Worm (Caenorhabditis elegans): ENCODE results near the gene ZK856.7.

Gene ZK856.7

ce11 chrV:10216724-10217123 lies 14.8 kb downstream of the ZK856.7 start, which contains the start of gene ZK856.14:
Gene ZK856.14, plus strand, starts transcription at chrV:10217024.
- TF ChIP-seq Y55F3AM.14 (GFP tag; optimal IDR thresholded peaks at IDR 0.05) (no peak), ztf-4 (tag; optimal IDR thresholded peaks at IDR 0.05) (no peak), skn-1 (tag; optimal IDR thresholded peaks at IDR 0.05) (no peak), alr-1 (tag; optimal IDR thresholded peaks at IDR 0.05) (no peak), ztf-1 (GFP tag; conservative IDR thresholded peaks at IDR 0.05) (no peak), nhr-11 (tag; optimal IDR thresholded peaks at IDR 0.05) (no peak), mbf-1 (tag; optimal IDR thresholded peaks at IDR 0.05) (no peak), F13H6.1 (tag; optimal IDR thresholded peaks at IDR 0.05) (no peak)

- TF ChIP-seq R02D3.7 (tag; optimal IDR thresholded peaks at IDR 0.05), result no peak
- no peak for TF ChIP-seq fos-1 (tag; optimal IDR thresholded peaks at IDR 0.05)
- TF ChIP-seq lin-13 (GFP tag; optimal IDR thresholded peaks at IDR 0.05), result no peak
- TF ChIP-seq nhr-21 (tag; optimal IDR thresholded peaks at IDR 0.05), result no peak
- TF ChIP-seq unc-55 (GFP tag; optimal IDR thresholded peaks at IDR 0.05), result no peak
- no peak for TF ChIP-seq unc-62 (GFP tag; optimal IDR thresholded peaks at IDR 0.05)
- no peak for TF ChIP-seq snpc-4 (tag; optimal IDR thresholded peaks at IDR 0.05)
- no peak for TF ChIP-seq lsy-2 (tag; optimal IDR thresholded peaks at IDR 0.05)
- no peak for TF ChIP-seq ZK546.5 (tag; optimal IDR thresholded peaks at IDR 0.05)
- no peak for TF ChIP-seq nhr-10 (tag; optimal IDR thresholded peaks at IDR 0.05)
- no peak for TF ChIP-seq ceh-16 (tag; optimal IDR thresholded peaks at IDR 0.05)
- TF ChIP-seq mab-5 (tag; optimal IDR thresholded peaks at IDR 0.05), result no peak
- TF ChIP-seq nhr-23 (tag; optimal IDR thresholded peaks at IDR 0.05), result no peak
- no peak for TF ChIP-seq elt-1 (tag; optimal IDR thresholded peaks at IDR 0.05)
- no peak for TF ChIP-seq aly-2 (tag; optimal IDR thresholded peaks at IDR 0.05)
- TF ChIP-seq F13H6.1 (tag; optimal IDR thresholded peaks at IDR 0.05), result no peak
- TF ChIP-seq nhr-6 (tag; optimal IDR thresholded peaks at IDR 0.05), result no peak
- TF ChIP-seq ztf-4 (tag; optimal IDR thresholded peaks at IDR 0.05), result no peak
Observed at ce11 chrV:10220605-10221004, 18.7 kb downstream of the ZK856.7 start, which contains the start of gene C12D8.13. Gene C12D8.13, minus strand, starts transcription at chrV:10220705.

- TF ChIP-seq lsy-2 (tag; optimal IDR thresholded peaks at IDR 0.05) (no peak), ztf-11 (tag; optimal IDR thresholded peaks at IDR 0.05) (no peak), crh-2 (tag; optimal IDR thresholded peaks at IDR 0.05) (no peak), nhr-10 (tag; optimal IDR thresholded peaks at IDR 0.05) (no peak)
Observed at ce11 chrV:10221317-10221716, 19.4 kb downstream of the ZK856.7 start, which contains the start of the genes fipr-5 and fipr-9. Gene fipr-5, minus strand, starts transcription at chrV:10221417. Gene fipr-9, plus strand, starts transcription at chrV:10221662.

ce11 chrV:10222007-10222406 lies 20.1 kb downstream of the ZK856.7 start, which contains the start of gene C12D8.20:
Gene C12D8.20, plus strand, starts transcription at chrV:10222307.
- TF ChIP-seq unc-39 (tag; optimal IDR thresholded peaks at IDR 0.05), result no peak
- no peak for TF ChIP-seq peb-1 (tag; optimal IDR thresholded peaks at IDR 0.05)
- TF ChIP-seq zag-1 (tag; optimal IDR thresholded peaks at IDR 0.05), result no peak
- TF ChIP-seq unc-62 (GFP tag; optimal IDR thresholded peaks at IDR 0.05), result no peak
- TF ChIP-seq nhr-23 (tag; optimal IDR thresholded peaks at IDR 0.05), result no peak
- no peak for TF ChIP-seq elt-1 (tag; optimal IDR thresholded peaks at IDR 0.05)
- TF ChIP-seq nhr-11 (tag; optimal IDR thresholded peaks at IDR 0.05), result no peak
- no peak for TF ChIP-seq sem-4 (tag; optimal IDR thresholded peaks at IDR 0.05)
- TF ChIP-seq Y55F3AM.14 (GFP tag; optimal IDR thresholded peaks at IDR 0.05), result no peak

ce11 chrV:10224619-10225018 lies 22.7 kb downstream of the ZK856.7 start:
- TF ChIP-seq fos-1 (tag; optimal IDR thresholded peaks at IDR 0.05) (peak; percentile 60), R02D3.7 (tag; optimal IDR thresholded peaks at IDR 0.05) (no peak)

ce11 chrV:10225610-10226009 lies 23.7 kb downstream of the ZK856.7 start, which contains the start of gene daf-36:
Gene daf-36, minus strand, starts transcription at chrV:10225710.
- TF ChIP-seq ZK546.5 (tag; optimal IDR thresholded peaks at IDR 0.05), result no peak
- peak; percentile 62 for TF ChIP-seq fos-1 (tag; optimal IDR thresholded peaks at IDR 0.05)
- TF ChIP-seq alr-1 (tag; optimal IDR thresholded peaks at IDR 0.05), result no peak
- no peak for TF ChIP-seq snpc-4 (tag; optimal IDR thresholded peaks at IDR 0.05)

ce11 chrV:10227333-10227732 lies 25.4 kb downstream of the ZK856.7 start, which contains the start of gene ttr-19:
Gene ttr-19, minus strand, starts transcription at chrV:10227433.
- TF ChIP-seq nhr-6 (tag; optimal IDR thresholded peaks at IDR 0.05) (no peak), nhr-23 (tag; optimal IDR thresholded peaks at IDR 0.05) (no peak), ztf-1 (GFP tag; conservative IDR thresholded peaks at IDR 0.05) (no peak), fos-1 (tag; optimal IDR thresholded peaks at IDR 0.05) (no peak), nhr-10 (tag; optimal IDR thresholded peaks at IDR 0.05) (no peak), sma-9 (GFP tag; optimal IDR thresholded peaks at IDR 0.05) (no peak), sma-9 (tag; optimal IDR thresholded peaks at IDR 0.05) (no peak), lin-13 (GFP tag; optimal IDR thresholded peaks at IDR 0.05) (no peak), sem-4 (tag; optimal IDR thresholded peaks at IDR 0.05) (no peak), lin-39 (tag; optimal IDR thresholded peaks at IDR 0.05) (no peak), elt-3 (tag; optimal IDR thresholded peaks at IDR 0.05) (no peak), nhr-25 (tag; optimal IDR thresholded peaks at IDR 0.05) (no peak), unc-39 (tag; optimal IDR thresholded peaks at IDR 0.05) (no peak), crh-2 (tag; optimal IDR thresholded peaks at IDR 0.05) (no peak)

Data from whole organism, L2 larva.